Fruit fly (Drosophila melanogaster) whole organism, embryonic: ENCODE results near the gene Pfdn2.

Source experiments
- ATbp ChIP-seq: fragments of 200-800 bp; sonication (Bioruptor generic); optimal IDR thresholded peaks from 2 replicates; lab custom pipeline; 2017; ENCODE audit warnings: missing biosample characterization, mild to moderate bottlenecking, missing genetic modification characterization, missing genetic modification reagents
- Abd-B ChIP-seq: fragments of 200-800 bp; sonication (Bioruptor generic); optimal IDR thresholded peaks from 2 replicates; lab custom pipeline; 2018; ENCODE audit warnings: missing biosample characterization, mild to moderate bottlenecking, missing genetic modification characterization, moderate library complexity
- BtbVII ChIP-seq: fragments of 200-800 bp; sonication (Bioruptor generic); optimal IDR thresholded peaks from 3 replicates; lab custom pipeline; 2017; ENCODE audit warnings: missing biosample characterization, mild to moderate bottlenecking, missing genetic modification characterization
- CG10431 ChIP-seq: fragments of 200-800 bp; sonication (Bioruptor generic); optimal IDR thresholded peaks from 3 replicates; lab custom pipeline; 2018; ENCODE audit warnings: missing biosample characterization, mild to moderate bottlenecking, missing genetic modification characterization
- CG10959 ChIP-seq: fragments of 200-800 bp; sonication (Bioruptor generic); IDR thresholded peaks from 2 replicates; pipeline ENCODE4 v1.3.6; 2022; ENCODE audit warnings: missing biosample characterization, missing genetic modification characterization
- CG12942 ChIP-seq: fragments of 200-800 bp; sonication (Bioruptor generic); optimal IDR thresholded peaks from 3 replicates; lab custom pipeline; 2016; ENCODE audit warnings: missing biosample characterization, missing genetic modification characterization
- CG14441 ChIP-seq: fragments of 200-800 bp; sonication (Bioruptor generic); IDR thresholded peaks from 2 replicates; pipeline ENCODE4 v1.3.6; 2022; ENCODE audit warnings: missing biosample characterization, missing genetic modification characterization
- CG1647 ChIP-seq: fragments of 200-800 bp; sonication (Bioruptor generic); optimal IDR thresholded peaks from 3 replicates; lab custom pipeline; 2016; ENCODE audit warnings: missing biosample characterization, missing genetic modification characterization
- CG16779 ChIP-seq: fragments of 200-800 bp; sonication (Bioruptor generic); IDR thresholded peaks from 2 replicates; pipeline ENCODE4 v1.3.6; 2022; ENCODE audit warnings: missing biosample characterization, missing genetic modification characterization
- CG17568 ChIP-seq: fragments of 200-800 bp; sonication (Bioruptor generic); optimal IDR thresholded peaks from 2 replicates; lab custom pipeline; 2018; ENCODE audit warnings: missing biosample characterization, mild to moderate bottlenecking, missing genetic modification characterization, moderate library complexity
- CG2116 ChIP-seq: fragments of 200-800 bp; sonication (Bioruptor generic); optimal IDR thresholded peaks from 3 replicates; lab custom pipeline; 2018; ENCODE audit warnings: missing biosample characterization, mild to moderate bottlenecking, missing genetic modification characterization
- CG2120 ChIP-seq: fragments of 200-800 bp; sonication (Bioruptor generic); optimal IDR thresholded peaks from 3 replicates; lab custom pipeline; 2016; ENCODE audit warnings: missing biosample characterization, missing genetic modification characterization
- CG32772 ChIP-seq: fragments of 200-800 bp; sonication (Bioruptor generic); IDR thresholded peaks from 2 replicates; pipeline ENCODE4 v1.3.6; 2022; ENCODE audit warnings: missing biosample characterization, missing genetic modification characterization
- CG33557 ChIP-seq: fragments of 200-800 bp; sonication (Bioruptor generic); optimal IDR thresholded peaks from 2 replicates; lab custom pipeline; 2019; ENCODE audit warnings: missing biosample characterization, mild to moderate bottlenecking, missing genetic modification characterization, moderate library complexity
- CG34376 ChIP-seq: fragments of 200-800 bp; sonication (Bioruptor generic); optimal IDR thresholded peaks from 2 replicates; lab custom pipeline; 2018; ENCODE audit warnings: missing biosample characterization, mild to moderate bottlenecking, missing genetic modification characterization
- CG6272 ChIP-seq: fragments of 200-800 bp; sonication (Bioruptor generic); IDR thresholded peaks from 2 replicates; pipeline ENCODE4 v1.3.6; 2022; ENCODE audit warnings: missing biosample characterization, missing genetic modification characterization
- CG6791 ChIP-seq: fragments of 200-800 bp; sonication (Bioruptor generic); IDR thresholded peaks from 3 replicates; pipeline ENCODE4 v1.3.6; 2022; ENCODE audit warnings: missing biosample characterization, missing genetic modification characterization; ENCODE audit not compliant: partially characterized antibody
- CG6813 ChIP-seq: fragments of 200-800 bp; sonication (Bioruptor generic); optimal IDR thresholded peaks from 2 replicates; lab custom pipeline; 2017; ENCODE audit warnings: missing biosample characterization, missing genetic modification characterization, mild to moderate bottlenecking, moderate library complexity, missing genetic modification reagents
- CG7987 ChIP-seq: fragments of 200-800 bp; sonication (Bioruptor generic); optimal IDR thresholded peaks from 2 replicates; lab custom pipeline; 2018; ENCODE audit warnings: missing biosample characterization, mild to moderate bottlenecking, missing genetic modification characterization, moderate library complexity
- Fer3 ChIP-seq: fragments of 200-800 bp; sonication (Bioruptor generic); optimal IDR thresholded peaks from 2 replicates; lab custom pipeline; 2018; ENCODE audit warnings: missing biosample characterization, mild to moderate bottlenecking, missing genetic modification characterization, moderate library complexity
- Gsc ChIP-seq: fragments of 200-800 bp; sonication (Bioruptor generic); IDR thresholded peaks from 2 replicates; pipeline ENCODE4 v1.3.6; 2022; ENCODE audit warnings: missing biosample characterization, missing genetic modification characterization
- H15 ChIP-seq: fragments of 200-800 bp; sonication (Bioruptor generic); IDR thresholded peaks from 3 replicates; pipeline ENCODE4 v1.3.6; 2022; ENCODE audit warnings: missing biosample characterization, missing genetic modification characterization
- NC2β ChIP-seq: fragments of 200-800 bp; sonication (Bioruptor generic); optimal IDR thresholded peaks from 2 replicates; lab custom pipeline; 2016; ENCODE audit warnings: missing biosample characterization, missing genetic modification characterization
- NFAT ChIP-seq: fragments of 200-800 bp; sonication (Bioruptor generic); IDR thresholded peaks from 2 replicates; pipeline ENCODE4 v1.3.6; 2022; ENCODE audit warnings: missing biosample characterization, missing genetic modification characterization
- Neu2 ChIP-seq: fragments of 200-800 bp; sonication (Bioruptor generic); optimal IDR thresholded peaks from 3 replicates; lab custom pipeline; 2016; ENCODE audit warnings: missing biosample characterization, missing genetic modification characterization, borderline replicate concordance
- Pdp1 ChIP-seq, 2 experiments: fragments of 200-800 bp; sonication (Bioruptor generic); optimal IDR thresholded peaks; 3 replicates each; lab custom pipeline; 2016; ENCODE audit warnings: missing biosample characterization in 2 of 2, missing genetic modification characterization in 2 of 2, mild to moderate bottlenecking in 1 of 2, moderate library complexity in 1 of 2
- Sin3A ChIP-seq: fragments of >200 bp; optimal IDR thresholded peaks from 2 replicates; lab custom pipeline; 2018
- Ssrp ChIP-seq: fragments of 200-800 bp; sonication (Bioruptor generic); optimal IDR thresholded peaks from 2 replicates; lab custom pipeline; 2018; ENCODE audit warnings: missing biosample characterization, mild to moderate bottlenecking, missing genetic modification characterization, moderate library complexity
- TFAM ChIP-seq: fragments of 200-800 bp; sonication (Bioruptor generic); optimal IDR thresholded peaks from 2 replicates; lab custom pipeline; 2017; ENCODE audit warnings: missing biosample characterization, missing genetic modification characterization, inconsistent platforms
- abd-A ChIP-seq: fragments of 200-800 bp; sonication (Bioruptor generic); optimal IDR thresholded peaks from 3 replicates; lab custom pipeline; 2019; ENCODE audit warnings: missing biosample characterization, mild to moderate bottlenecking, missing genetic modification characterization, moderate library complexity
- bigmax ChIP-seq: fragments of 200-800 bp; sonication (Bioruptor generic); optimal IDR thresholded peaks from 2 replicates; lab custom pipeline; 2018; ENCODE audit warnings: missing biosample characterization, mild to moderate bottlenecking, missing genetic modification characterization
- chif ChIP-seq, 2 experiments: fragments of 200-800 bp; sonication (Bioruptor generic); optimal IDR thresholded peaks; 3 replicates each; lab custom pipeline; 2016; ENCODE audit warnings: missing biosample characterization in 2 of 2, missing genetic modification characterization in 2 of 2
- corto ChIP-seq: fragments of 200-800 bp; sonication (Bioruptor generic); optimal IDR thresholded peaks from 2 replicates; lab custom pipeline; 2016; ENCODE audit warnings: missing biosample characterization, mild to moderate bottlenecking, missing genetic modification characterization, moderate library complexity
- cwo ChIP-seq: fragments of 200-800 bp; sonication (Bioruptor generic); optimal IDR thresholded peaks from 3 replicates; lab custom pipeline; 2017; ENCODE audit warnings: missing biosample characterization, missing genetic modification characterization, mild to moderate bottlenecking, moderate library complexity, missing genetic modification reagents
- da ChIP-seq: fragments of 200-800 bp; sonication (Bioruptor generic); optimal IDR thresholded peaks from 2 replicates; lab custom pipeline; 2016; ENCODE audit warnings: missing biosample characterization, missing genetic modification characterization
- dimm ChIP-seq: fragments of 200-800 bp; sonication (Bioruptor generic); IDR thresholded peaks from 2 replicates; pipeline ENCODE4 v1.3.6; 2022; ENCODE audit warnings: missing biosample characterization, missing genetic modification characterization
- eyg ChIP-seq: fragments of 200-800 bp; sonication (Bioruptor generic); optimal IDR thresholded peaks from 3 replicates; lab custom pipeline; 2016; ENCODE audit warnings: missing biosample characterization, missing genetic modification characterization
- gcm ChIP-seq: fragments of 200-800 bp; sonication (Bioruptor generic); optimal IDR thresholded peaks from 2 replicates; lab custom pipeline; 2019; ENCODE audit warnings: missing biosample characterization, mild to moderate bottlenecking, missing genetic modification characterization, moderate library complexity
- hb ChIP-seq: fragments of 200-800 bp; sonication (Bioruptor generic); IDR thresholded peaks from 3 replicates; pipeline ENCODE4 v1.3.6; 2022; ENCODE audit warnings: missing biosample characterization, missing genetic modification characterization; ENCODE audit not compliant: partially characterized antibody
- inv ChIP-seq: fragments of 200-800 bp; sonication (Bioruptor generic); IDR thresholded peaks from 2 replicates; pipeline ENCODE4 v1.3.6; 2022; ENCODE audit warnings: missing biosample characterization, missing genetic modification characterization; ENCODE audit not compliant: partially characterized antibody
- kah ChIP-seq: fragments of 200-800 bp; sonication (Bioruptor generic); optimal IDR thresholded peaks from 2 replicates; lab custom pipeline; 2018; ENCODE audit warnings: missing biosample characterization, mild to moderate bottlenecking, missing genetic modification characterization
- nom ChIP-seq: fragments of 200-800 bp; sonication (Bioruptor generic); optimal IDR thresholded peaks from 2 replicates; lab custom pipeline; 2017; ENCODE audit warnings: missing biosample characterization, missing genetic modification characterization, mild to moderate bottlenecking, moderate library complexity, missing genetic modification reagents
- onecut ChIP-seq: fragments of 200-800 bp; sonication (Bioruptor generic); IDR thresholded peaks from 2 replicates; pipeline ENCODE4 v1.3.6; 2022; ENCODE audit warnings: missing biosample characterization, missing genetic modification characterization
- pan ChIP-seq, 4 experiments: fragments of >200 bp in 3 of 4; fragments of 200-800 bp in 1 of 4; sonication (Bioruptor generic) in 1 of 4; optimal IDR thresholded peaks in 3 of 4; IDR thresholded peaks in 1 of 4; 2 replicates each; pipeline versions ENCODE4 v1.3.6 to Lab custom; 2017 to 2022; ENCODE audit warnings: missing biosample characterization in 2 of 4, missing genetic modification characterization in 2 of 4, mixed read lengths in 1 of 4
- pb ChIP-seq: fragments of 200-800 bp; sonication (Bioruptor generic); optimal IDR thresholded peaks from 3 replicates; lab custom pipeline; 2016; ENCODE audit warnings: missing biosample characterization, missing genetic modification characterization
- tna ChIP-seq: fragments of 200-800 bp; sonication (Bioruptor generic); IDR thresholded peaks from 2 replicates; pipeline ENCODE4 v1.3.6; 2022; ENCODE audit warnings: missing biosample characterization, missing genetic modification characterization; ENCODE audit not compliant: partially characterized antibody
- ttk ChIP-seq: fragments of 200-800 bp; sonication (Bioruptor generic); IDR thresholded peaks from 2 replicates; pipeline ENCODE4 v2.1.2; 2022; ENCODE audit warnings: missing biosample characterization, missing genetic modification characterization
- tx ChIP-seq: fragments of 200-800 bp; sonication (Bioruptor generic); optimal IDR thresholded peaks from 2 replicates; lab custom pipeline; 2016; ENCODE audit warnings: missing biosample characterization, missing genetic modification characterization
- wor ChIP-seq: fragments of 200-800 bp; sonication (Bioruptor generic); IDR thresholded peaks from 2 replicates; pipeline ENCODE4 v1.3.6; 2022; ENCODE audit warnings: missing biosample characterization, missing genetic modification characterization
- yki ChIP-seq: fragments of >200 bp; optimal IDR thresholded peaks from 3 replicates; lab custom pipeline; 2018

The Pfdn2 gene

dm6 chr3L:11064689-11065088, 9.5 kb downstream of the Pfdn2 start, which contains the start of the genes CG32075, CG45101 and SuUR (continued):
- TF ChIP-seq CG2120 (GFP tag; lab: Kevin White, UChicago), result peak; percentile 96
- TF ChIP-seq CG6272 (GFP tag; lab: Robert Waterston, UW), result peak; percentile 90
- TF ChIP-seq CG32772 (GFP tag; lab: Robert Waterston, UW), result peak; percentile 88
- no peak for TF ChIP-seq TFAM
- TF ChIP-seq CG10431, result peak; percentile 48
- TF ChIP-seq CG14441, result peak; percentile 92
- peak; percentile 81 for TF ChIP-seq ttk (GFP tag; lab: Robert Waterston, UW)
- TF ChIP-seq ATbp (GFP tag; lab: Kevin White, UChicago), result peak; percentile 60
- peak; percentile 74 for TF ChIP-seq Fer3 (tag; lab: Kevin White, UChicago)
- TF ChIP-seq CG34376 (GFP tag; lab: Kevin White, UChicago), result peak; percentile 80
- TF ChIP-seq CG1647 (GFP tag; lab: Kevin White, UChicago), result peak; percentile 76
- peak; percentile 54; the same call in 1 of the 2 replicates for TF ChIP-seq CG16779
- TF ChIP-seq yki (lab: Kevin White, UChicago), result no peak
- TF ChIP-seq chif (GFP tag; optimal IDR thresholded peaks at IDR 0.05; lab: Kevin White, UChicago), result peak; percentile 89 to 94
- TF ChIP-seq CG10959 (GFP tag; lab: Robert Waterston, UW), result peak; percentile 57
- peak; percentile 81 for TF ChIP-seq H15 (GFP tag; lab: Robert Waterston, UW)
- peak; percentile 39; the same call in 1 of the 2 replicates for TF ChIP-seq Gsc (GFP tag; lab: Robert Waterston, UW)
- peak; percentile 43 for TF ChIP-seq pb (GFP tag; lab: Kevin White, UChicago)
- TF ChIP-seq abd-A (tag; lab: Kevin White, UChicago), result no peak
- TF ChIP-seq cwo (GFP tag; lab: Kevin White, UChicago), result peak; percentile 64
- no peak for TF ChIP-seq inv (GFP tag; lab: Robert Waterston, UW)
- TF ChIP-seq BtbVII, result peak; percentile 13
- 0 out of 2 replicates have a peak, but pooled peaks have one; percentile 7 for TF ChIP-seq dimm (GFP tag; lab: Robert Waterston, UW)
- TF ChIP-seq bigmax (GFP tag; lab: Kevin White, UChicago), result no peak
- TF ChIP-seq NFAT (GFP tag; lab: Robert Waterston, UW), result no peak; the same call in 1 of the 2 replicates
- TF ChIP-seq pan (optimal IDR thresholded peaks at IDR 0.05; lab: Kevin White, UChicago), result no peak
- peak in 1 of 2 experiments; percentile 92 for TF ChIP-seq pan (GFP tag; optimal IDR thresholded peaks at IDR 0.05 in 1 of 2, IDR thresholded peaks at IDR 0.05 in 1 of 2)
- peak; percentile 74 for TF ChIP-seq wor (GFP tag; lab: Robert Waterston, UW)
- peak; percentile 49 for TF ChIP-seq gcm
- TF ChIP-seq CG2116 (GFP tag; lab: Kevin White, UChicago), result peak; percentile 67
- TF ChIP-seq Pdp1 (GFP tag; optimal IDR thresholded peaks at IDR 0.05; lab: Kevin White, UChicago), result peak; percentile 87 to 90
- TF ChIP-seq CG33557, result peak; percentile 71
- peak; percentile 75 for TF ChIP-seq Sin3A
- TF ChIP-seq corto (GFP tag; lab: Kevin White, UChicago), result peak; percentile 59
- TF ChIP-seq CG17568 (GFP tag; lab: Kevin White, UChicago), result no peak
- peak; percentile 91 for TF ChIP-seq tx (GFP tag; lab: Kevin White, UChicago)
- peak; percentile 65 for TF ChIP-seq CG7987
- TF ChIP-seq da (GFP tag; lab: Kevin White, UChicago), result peak; percentile 73
- peak; percentile 34; the same call in 1 of the 2 replicates for TF ChIP-seq onecut (GFP tag; lab: Robert Waterston, UW)
- peak; percentile 42 for TF ChIP-seq nom (GFP tag; lab: Kevin White, UChicago)
- no peak for TF ChIP-seq tna (GFP tag; lab: Robert Waterston, UW)
- TF ChIP-seq Abd-B, result peak; percentile 89
- TF ChIP-seq Ssrp (tag; lab: Kevin White, UChicago), result peak; percentile 88
- peak; percentile 76 for TF ChIP-seq eyg
- peak; percentile 32 for TF ChIP-seq kah (GFP tag; lab: Kevin White, UChicago)
- TF ChIP-seq CG12942 (GFP tag; lab: Kevin White, UChicago), result peak; percentile 94
- no peak for TF ChIP-seq Neu2 (GFP tag; lab: Kevin White, UChicago)
- no peak for TF ChIP-seq CG6791
- TF ChIP-seq hb (GFP tag; lab: Robert Waterston, UW), result no peak
- peak; percentile 86 for TF ChIP-seq NC2β (GFP tag; lab: Kevin White, UChicago)
- no peak for TF ChIP-seq CG6813 (GFP tag; lab: Kevin White, UChicago)
